Worm (Caenorhabditis elegans) whole organism, late embryonic: Measurements from ENCODE around the gene col-17.

Experiments used
- ama-1 ChIP-seq: fragments of 150-350 bp; optimal IDR thresholded peaks from 2 replicates; lab custom pipeline; 2014
- pqm-1 ChIP-seq: sonication (generic microtip); optimal IDR thresholded peaks from 2 replicates; lab custom pipeline; 2016; ENCODE audit warnings: missing genetic modification characterization, missing compliant biosample characterization
- tbx-2 ChIP-seq: sonication (generic microtip); optimal IDR thresholded peaks from 2 replicates; lab custom pipeline; 2016; ENCODE audit warnings: missing genetic modification characterization, missing compliant biosample characterization
- unc-86 ChIP-seq: sonication (generic microtip); optimal IDR thresholded peaks from 2 replicates; lab custom pipeline; 2016; ENCODE audit warnings: missing genetic modification characterization, missing compliant biosample characterization

ce11 chrII:4870691-4871090 lies 3.3 kb upstream of the col-17 start, which contains the start of gene col-20:
- TF ChIP-seq unc-86 (tag; lab: Kevin White, UChicago) (no peak), tbx-2 (tag; lab: Kevin White, UChicago) (no peak), ama-1 (lab: Kevin White, UChicago) (no peak), pqm-1 (no peak)
